Worm (Caenorhabditis elegans): ENCODE measurements around the gene F19G12.8.

F19G12.8 gene

ce11 chrX:1451816-1452602 is 34.9 kb downstream of the F19G12.8 start:
- no peak for TF ChIP-seq Y95B8A.8 (GFP tag; IDR thresholded peaks at IDR 0.05)
- TF ChIP-seq nfyb-1 (GFP tag; IDR thresholded peaks at IDR 0.05) = peak; percentile 39; the same call in 1 of the 2 replicates
- TF ChIP-seq attf-5 (GFP tag; optimal IDR thresholded peaks at IDR 0.05) = no peak
- peak in 1 of 3 experiments; percentile 56 for TF ChIP-seq lin-35 (GFP tag; optimal IDR thresholded peaks at IDR 0.05)
- TF ChIP-seq nhr-27 (tag; optimal IDR thresholded peaks at IDR 0.05) = peak; percentile 35
- peak; percentile 11; the same call in 1 of the 2 replicates for TF ChIP-seq ekl-4 (GFP tag; IDR thresholded peaks at IDR 0.05)
- TF ChIP-seq ceh-58 (GFP tag; IDR thresholded peaks at IDR 0.05) = 0 out of 2 replicates have a peak, but pooled peaks have one; percentile 73
- TF ChIP-seq lin-26 (GFP tag; IDR thresholded peaks at IDR 0.05) = 0 out of 2 replicates have a peak, but pooled peaks have one; percentile 39
- TF ChIP-seq Y53G8AR.9 (GFP tag; conservative IDR thresholded peaks at IDR 0.05) = 0 out of 2 replicates have a peak, but pooled peaks have one; percentile 60
- TF ChIP-seq rcor-1 (GFP tag; IDR thresholded peaks at IDR 0.05) = no peak

DNA sequence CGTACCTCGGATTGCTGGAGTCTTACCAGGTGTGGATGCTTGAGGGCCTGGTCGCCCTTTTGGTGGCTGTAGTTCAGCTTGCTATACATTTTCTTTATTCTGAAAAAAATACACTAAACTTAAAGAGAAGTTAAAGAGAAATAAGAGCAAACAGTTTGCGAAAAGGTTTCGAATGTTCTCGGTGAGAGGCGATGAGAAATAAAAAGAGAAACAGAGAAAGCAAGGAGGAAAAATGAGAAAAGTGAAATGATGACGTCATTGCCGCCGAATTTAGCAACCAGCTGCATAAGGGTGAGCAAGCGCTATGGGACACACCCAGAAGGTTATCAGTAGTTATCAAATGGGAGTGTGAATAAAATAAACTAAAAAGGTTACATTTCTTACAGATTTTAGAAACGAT is 36.6 kb downstream of the F19G12.8 start, which contains the start of gene cebp-1:
TSS of gene cebp-1 (minus strand) at position 99 of the 400 bp plus-strand sequence.
- TF ChIP-seq atf-7 (tag; optimal IDR thresholded peaks at IDR 0.05) = peak; percentile 95
- no peak for TF ChIP-seq chd-7 (tag; optimal IDR thresholded peaks at IDR 0.05)

ce11 chrX:1454385-1454784 is 37.3 kb downstream of the F19G12.8 start:
- peak; percentile 34 for TF ChIP-seq lin-54 (GFP tag; optimal IDR thresholded peaks at IDR 0.05)
- TF ChIP-seq F33H1.4 (GFP tag; IDR thresholded peaks at IDR 0.05) = 0 out of 2 replicates have a peak, but pooled peaks have one; percentile 12
- TF ChIP-seq egl-44 (GFP tag; IDR thresholded peaks at IDR 0.05) = peak; percentile 86
- peak; percentile 26 for TF ChIP-seq F10E7.11 (tag; optimal IDR thresholded peaks at IDR 0.05)
- TF ChIP-seq B0035.1 (tag; optimal IDR thresholded peaks at IDR 0.05) = peak; percentile 3
- TF ChIP-seq sdz-38 (tag; optimal IDR thresholded peaks at IDR 0.05) = no peak
- 0 out of 2 replicates have a peak, but pooled peaks have one; percentile 47 for TF ChIP-seq cebp-2 (GFP tag; IDR thresholded peaks at IDR 0.05)
- TF ChIP-seq rpc-1 (optimal IDR thresholded peaks at IDR 0.05) = no peak
- no peak for TF ChIP-seq rpc-1 (tag; optimal IDR thresholded peaks at IDR 0.05)
- TF ChIP-seq ZK185.1 (tag; optimal IDR thresholded peaks at IDR 0.05; ENCODE audit: poor library complexity, severe bottlenecking) = peak; percentile 59
- TF ChIP-seq lag-1 (GFP tag; IDR thresholded peaks at IDR 0.05) = no peak
- TF ChIP-seq ztf-6 (GFP tag; IDR thresholded peaks at IDR 0.05) = no peak
- TF ChIP-seq madf-3 (GFP tag; IDR thresholded peaks at IDR 0.05) = 0 out of 2 replicates have a peak, but pooled peaks have one; percentile 40
- peak; percentile 91 for TF ChIP-seq nfyb-1 (GFP tag; IDR thresholded peaks at IDR 0.05)
- TF ChIP-seq mcd-1 (GFP tag; IDR thresholded peaks at IDR 0.05) = peak; percentile 77
- TF ChIP-seq mes-4 (tag; optimal IDR thresholded peaks at IDR 0.05) = no peak
- TF ChIP-seq him-1 (tag; optimal IDR thresholded peaks at IDR 0.05) = no peak
- peak; percentile 61 for TF ChIP-seq die-1 (tag; optimal IDR thresholded peaks at IDR 0.05)
- TF ChIP-seq B0019.2 (GFP tag; conservative IDR thresholded peaks at IDR 0.05) = no peak
- TF ChIP-seq K12H6.12 (tag; optimal IDR thresholded peaks at IDR 0.05) = peak; percentile 93
- TF ChIP-seq hmg-1.2 (GFP tag; IDR thresholded peaks at IDR 0.05) = peak; percentile 92
- TF ChIP-seq unc-62 (GFP tag; optimal IDR thresholded peaks at IDR 0.05) = peak; percentile 78
- peak; percentile 72; the same call in 1 of the 2 replicates for TF ChIP-seq ekl-4 (GFP tag; IDR thresholded peaks at IDR 0.05)
- TF ChIP-seq attf-3 (GFP tag; conservative IDR thresholded peaks at IDR 0.05) = peak; percentile 50; the same call in 1 of the 2 replicates
- TF ChIP-seq C06A6.2 (GFP tag; conservative IDR thresholded peaks at IDR 0.05) = peak; percentile 81
- peak; percentile 86 for TF ChIP-seq atf-7 (tag; optimal IDR thresholded peaks at IDR 0.05)
- TF ChIP-seq nhr-120 (GFP tag; IDR thresholded peaks at IDR 0.05) = no peak
- TF ChIP-seq ztf-26 (tag; optimal IDR thresholded peaks at IDR 0.05) = peak; percentile 92
- TF ChIP-seq snpc-3.4 (tag; optimal IDR thresholded peaks at IDR 0.05) = no peak
- TF ChIP-seq B0336.3 (GFP tag; IDR thresholded peaks at IDR 0.05) = peak; percentile 94
- no peak for TF ChIP-seq Y53F4B.3 (GFP tag; IDR thresholded peaks at IDR 0.05)
- TF ChIP-seq somi-1 (GFP tag; optimal IDR thresholded peaks at IDR 0.05) = peak; percentile 83
- no peak for TF ChIP-seq hrde-1 (tag; optimal IDR thresholded peaks at IDR 0.05; ENCODE audit: borderline replicate concordance)
- TF ChIP-seq ztf-18 (tag; optimal IDR thresholded peaks at IDR 0.05) = peak; percentile 42
- TF ChIP-seq F22D6.2 (tag; optimal IDR thresholded peaks at IDR 0.05) = peak; percentile 42

Measured in whole organism, young adult.